Worm (Caenorhabditis elegans) whole organism, L1 larva: ENCODE measurements around the gene T10F2.2.
A peak's percentile ranks its signal among the peaks of the same experiment; 100 is the strongest.

ENCODE experiments used
- C04F5.9 ChIP-seq: sonication (generic microtip); optimal IDR thresholded peaks from 2 replicates; lab custom pipeline; 2016; ENCODE audit warnings: missing genetic modification characterization, missing compliant biosample characterization
- C16A3.4 ChIP-seq: fragments of 150-350 bp; optimal IDR thresholded peaks from 2 replicates; lab custom pipeline; 2014; ENCODE audit warnings: missing biosample characterization, missing genetic modification characterization
- C34B4.2 ChIP-seq: sonication (generic microtip); optimal IDR thresholded peaks from 2 replicates; lab custom pipeline; 2017; ENCODE audit warnings: mild to moderate bottlenecking, missing genetic modification characterization, missing compliant biosample characterization
- alr-1 ChIP-seq: fragments of 200-800 bp; sonication (Bioruptor generic); optimal IDR thresholded peaks from 2 replicates; lab custom pipeline; 2018; ENCODE audit warnings: borderline replicate concordance, mild to moderate bottlenecking, missing genetic modification characterization, missing compliant biosample characterization
- aly-2 ChIP-seq: fragments of 150-350 bp; optimal IDR thresholded peaks from 2 replicates; lab custom pipeline; 2014; ENCODE audit warnings: missing biosample characterization, missing genetic modification characterization
- blmp-1 ChIP-seq: fragments of 150-350 bp; optimal IDR thresholded peaks from 2 replicates; lab custom pipeline; 2014; ENCODE audit warnings: missing biosample characterization, missing genetic modification characterization
- ceh-63 ChIP-seq: fragments of 200-800 bp; sonication (Bioruptor generic); optimal IDR thresholded peaks from 2 replicates; lab custom pipeline; 2018; ENCODE audit warnings: mild to moderate bottlenecking, missing genetic modification characterization, missing compliant biosample characterization
- ceh-8 ChIP-seq: fragments of 200-800 bp; sonication (Bioruptor generic); optimal IDR thresholded peaks from 2 replicates; lab custom pipeline; 2018; ENCODE audit warnings: mild to moderate bottlenecking, missing genetic modification characterization, moderate library complexity, missing compliant biosample characterization
- efl-1 ChIP-seq, 4 experiments: fragments of 150-350 bp; optimal IDR thresholded peaks in 3 of 4; peaks in 1 of 4; 1 replicate in 1 of 4; 2 replicates in 3 of 4; lab custom pipeline; 2014; ENCODE audit warnings: missing biosample characterization in 2 of 4, missing genetic modification characterization in 2 of 4, missing genetic modification reagents in 2 of 4
- egl-27 ChIP-seq, 2 experiments: fragments of 150-350 bp in 1 of 2; sonication (generic microtip); optimal IDR thresholded peaks; 3 replicates each; lab custom pipeline; 2017 to 2018; ENCODE audit warnings: missing biosample characterization in 2 of 2, missing genetic modification characterization in 2 of 2, missing genetic modification reagents in 2 of 2
- ets-5 ChIP-seq: fragments of 200-800 bp; sonication (Bioruptor generic); IDR thresholded peaks from 2 replicates; pipeline ENCODE4 v1.3.6; 2022; ENCODE audit warnings: missing genetic modification characterization, missing compliant biosample characterization
- fkh-10 ChIP-seq: sonication (generic microtip); optimal IDR thresholded peaks from 2 replicates; lab custom pipeline; 2017; ENCODE audit warnings: missing biosample characterization, missing genetic modification reagents, missing genetic modification characterization
- fos-1 ChIP-seq: fragments of 150-350 bp; optimal IDR thresholded peaks from 2 replicates; lab custom pipeline; 2014; ENCODE audit warnings: missing biosample characterization, missing genetic modification characterization
- hlh-4 ChIP-seq: sonication (generic microtip); optimal IDR thresholded peaks from 2 replicates; lab custom pipeline; 2016; ENCODE audit warnings: mild to moderate bottlenecking, missing genetic modification characterization, missing compliant biosample characterization
- isw-1 ChIP-seq: fragments of 200-800 bp; sonication (Bioruptor generic); IDR thresholded peaks from 2 replicates; pipeline ENCODE4 v1.3.6; 2022; ENCODE audit warnings: missing genetic modification characterization, missing compliant biosample characterization
- jun-1 ChIP-seq: fragments of 150-350 bp; optimal IDR thresholded peaks from 2 replicates; lab custom pipeline; 2014; ENCODE audit warnings: missing biosample characterization, missing genetic modification reagents, missing genetic modification characterization
- lin-14 ChIP-seq: fragments of 200-800 bp; sonication (Bioruptor generic); optimal IDR thresholded peaks from 2 replicates; lab custom pipeline; 2018; ENCODE audit warnings: mild to moderate bottlenecking, missing genetic modification characterization, moderate library complexity, missing compliant biosample characterization
- lin-15B ChIP-seq: fragments of 150-350 bp; sonication (generic microtip); optimal IDR thresholded peaks from 3 replicates; lab custom pipeline; 2014; ENCODE audit warnings: missing biosample characterization, missing genetic modification characterization
- lin-35 ChIP-seq, 2 experiments: fragments of 150-350 bp; optimal IDR thresholded peaks; 2 replicates each; lab custom pipeline; 2014; ENCODE audit warnings: missing biosample characterization in 2 of 2, missing genetic modification characterization in 2 of 2, missing genetic modification reagents in 2 of 2
- lin-39 ChIP-seq: fragments of 150-350 bp; optimal IDR thresholded peaks from 2 replicates; lab custom pipeline; 2014; ENCODE audit warnings: missing biosample characterization, missing genetic modification reagents, missing genetic modification characterization
- lir-3 ChIP-seq: sonication (generic microtip); optimal IDR thresholded peaks from 2 replicates; lab custom pipeline; 2016; ENCODE audit warnings: mild to moderate bottlenecking, missing genetic modification characterization, moderate library complexity, missing compliant biosample characterization; ENCODE audit not compliant: poor library complexity
- mab-9 ChIP-seq: fragments of 200-800 bp; sonication (Bioruptor generic); IDR thresholded peaks from 2 replicates; pipeline ENCODE4 v1.3.6; 2022; ENCODE audit warnings: missing genetic modification reagents, missing genetic modification characterization, missing compliant biosample characterization
- mdl-1 ChIP-seq, 2 experiments: fragments of 150-350 bp; optimal IDR thresholded peaks; 2 replicates each; lab custom pipeline; 2014 to 2017; ENCODE audit warnings: missing biosample characterization in 2 of 2, missing genetic modification characterization in 2 of 2, inconsistent platforms in 1 of 2
- mep-1 ChIP-seq: fragments of 150-350 bp; optimal IDR thresholded peaks from 2 replicates; lab custom pipeline; 2014; ENCODE audit warnings: missing biosample characterization, missing genetic modification characterization
- nhr-19 ChIP-seq: fragments of 200-800 bp; sonication (Bioruptor generic); conservative IDR thresholded peaks from 2 replicates; pipeline ENCODE4 v1.3.6; 2022; ENCODE audit warnings: missing genetic modification characterization, missing compliant biosample characterization
- nhr-20 ChIP-seq: sonication (generic microtip); optimal IDR thresholded peaks from 2 replicates; lab custom pipeline; 2016; ENCODE audit warnings: mild to moderate bottlenecking, missing genetic modification characterization, missing compliant biosample characterization
- nhr-237 ChIP-seq: fragments of 150-350 bp; optimal IDR thresholded peaks from 2 replicates; lab custom pipeline; 2014; ENCODE audit warnings: missing biosample characterization, missing genetic modification characterization
- nhr-28 ChIP-seq: fragments of 150-350 bp; optimal IDR thresholded peaks from 2 replicates; lab custom pipeline; 2014; ENCODE audit warnings: missing biosample characterization, missing genetic modification characterization
- nhr-71 ChIP-seq: sonication (generic microtip); optimal IDR thresholded peaks from 2 replicates; lab custom pipeline; 2016; ENCODE audit warnings: mild to moderate bottlenecking, missing genetic modification characterization, moderate library complexity, missing compliant biosample characterization
- nhr-76 ChIP-seq: sonication (generic microtip); optimal IDR thresholded peaks from 2 replicates; lab custom pipeline; 2017; ENCODE audit warnings: missing biosample characterization, missing genetic modification characterization
- nhr-77 ChIP-seq: fragments of 150-350 bp; optimal IDR thresholded peaks from 2 replicates; lab custom pipeline; 2014; ENCODE audit warnings: missing biosample characterization, missing genetic modification characterization
- rnt-1 ChIP-seq: sonication (generic microtip); optimal IDR thresholded peaks from 2 replicates; lab custom pipeline; 2016; ENCODE audit warnings: mild to moderate bottlenecking, missing genetic modification characterization, moderate library complexity, missing compliant biosample characterization
- snu-23 ChIP-seq: sonication (generic microtip); optimal IDR thresholded peaks from 2 replicates; lab custom pipeline; 2016; ENCODE audit warnings: missing genetic modification characterization, missing compliant biosample characterization
- tlp-1 ChIP-seq: fragments of 150-350 bp; optimal IDR thresholded peaks from 2 replicates; lab custom pipeline; 2014; ENCODE audit warnings: missing biosample characterization, missing genetic modification characterization
- zip-4 ChIP-seq: fragments of 200-800 bp; sonication (Bioruptor generic); optimal IDR thresholded peaks from 2 replicates; lab custom pipeline; 2018; ENCODE audit warnings: mild to moderate bottlenecking, missing genetic modification characterization, moderate library complexity, missing compliant biosample characterization
- ztf-11 ChIP-seq, 2 experiments: sonication (generic microtip); optimal IDR thresholded peaks; 2 replicates each; lab custom pipeline; 2016 to 2017; ENCODE audit warnings: missing genetic modification characterization in 2 of 2, missing biosample characterization in 1 of 2, missing compliant biosample characterization in 1 of 2

Gene T10F2.2

DNA sequence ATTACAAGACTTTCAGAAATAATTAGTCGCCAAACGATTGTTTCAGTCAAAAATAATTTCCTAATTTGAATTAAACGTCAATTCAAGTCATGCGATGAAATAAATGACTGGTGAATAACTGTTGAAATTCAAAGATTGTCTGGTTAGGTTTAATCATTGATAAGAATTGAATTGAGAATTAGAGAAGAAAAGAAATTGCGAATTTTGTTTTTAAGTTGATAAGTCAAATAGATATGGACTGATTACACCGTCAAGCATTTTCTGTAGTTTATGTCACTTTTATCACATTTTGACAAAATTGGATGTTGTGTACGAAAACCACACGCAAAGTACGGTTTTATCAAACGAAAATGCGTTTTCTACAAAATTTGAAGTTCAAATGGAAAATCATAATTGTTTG lies 36.2 kb upstream of the T10F2.2 start (continued):
- no peak for TF ChIP-seq aly-2 (tag; lab: Kevin White, UChicago)
- TF ChIP-seq C16A3.4 (tag; lab: Kevin White, UChicago), result peak; percentile 3
- no peak for TF ChIP-seq egl-27 (tag; optimal IDR thresholded peaks at IDR 0.05; lab: Kevin White, UChicago)
- no peak for TF ChIP-seq zip-4
- TF ChIP-seq lin-14, result peak; percentile 48
- TF ChIP-seq mab-9 (GFP tag; lab: Robert Waterston, UW), result no peak
- TF ChIP-seq tlp-1 (tag; lab: Kevin White, UChicago), result peak; percentile 40
- TF ChIP-seq efl-1 (optimal IDR thresholded peaks at IDR 0.05; lab: Kevin White, UChicago), result no peak
- peak in 1 of 2 experiments; percentile 93 for TF ChIP-seq efl-1 (GFP tag; optimal IDR thresholded peaks at IDR 0.05 in 1 of 2; lab: Kevin White, UChicago)
- no peak for TF ChIP-seq mep-1 (tag; lab: Kevin White, UChicago)
- no peak for TF ChIP-seq ceh-63 (GFP tag; lab: Kevin White, UChicago)
- TF ChIP-seq nhr-237 (tag; lab: Kevin White, UChicago), result no peak

- TF ChIP-seq nhr-237 (tag; lab: Kevin White, UChicago), result no peak
- peak; percentile 28 for TF ChIP-seq snu-23 (GFP tag; lab: Kevin White, UChicago)
- TF ChIP-seq efl-1 (optimal IDR thresholded peaks at IDR 0.05; lab: Kevin White, UChicago), result no peak
- peak in 1 of 2 experiments; percentile 64 for TF ChIP-seq efl-1 (GFP tag; optimal IDR thresholded peaks at IDR 0.05 in 1 of 2; lab: Kevin White, UChicago)
- TF ChIP-seq nhr-71 (tag; lab: Kevin White, UChicago), result peak; percentile 22
- no peak for TF ChIP-seq alr-1 (tag; lab: Kevin White, UChicago)
- TF ChIP-seq lin-14, result peak; percentile 31
- TF ChIP-seq mep-1 (tag; lab: Kevin White, UChicago), result peak; percentile 26
- no peak for TF ChIP-seq jun-1 (tag; lab: Kevin White, UChicago)
- TF ChIP-seq blmp-1 (tag; lab: Kevin White, UChicago), result peak; percentile 35
- TF ChIP-seq lin-39 (tag; lab: Kevin White, UChicago), result no peak
- no peak for TF ChIP-seq C04F5.9 (tag; lab: Kevin White, UChicago)
- peak; percentile 62 for TF ChIP-seq nhr-20 (tag; lab: Kevin White, UChicago)
- peak in 1 of 2 experiments; percentile 18 for TF ChIP-seq lin-35 (GFP tag; optimal IDR thresholded peaks at IDR 0.05; lab: Kevin White, UChicago)
- TF ChIP-seq nhr-77 (tag; lab: Kevin White, UChicago), result peak; percentile 61
- peak; percentile 2 for TF ChIP-seq ceh-8 (GFP tag; lab: Kevin White, UChicago)
- TF ChIP-seq lin-15B (tag; lab: Kevin White, UChicago), result no peak
These were observed 35.2 kb upstream of the T10F2.2 start for ce11 chrIII:5200349-5200748.

DNA sequence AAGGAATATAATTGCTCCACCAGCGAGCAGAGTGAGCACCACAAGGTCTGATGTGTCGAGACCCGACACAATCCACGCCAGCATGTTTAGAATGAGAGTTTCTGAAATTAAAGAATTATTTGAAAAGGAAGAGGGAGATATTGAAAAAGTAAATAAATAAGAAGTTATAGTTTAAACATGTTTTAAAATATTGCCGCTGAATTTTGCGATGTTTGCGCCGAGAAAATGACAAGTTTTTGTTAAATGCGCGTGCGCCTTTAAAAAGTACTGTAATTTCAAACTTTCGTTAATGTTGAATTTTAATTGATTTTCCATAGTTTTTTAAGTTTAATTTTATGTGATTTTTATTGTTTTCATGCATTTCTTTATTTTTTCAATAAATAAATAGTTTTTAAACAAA lies 34.5 kb upstream of the T10F2.2 start, which contains the start of gene emb-8:
emb-8 (minus strand) TSS at position 101 of the 400 bp plus-strand sequence.
- TF ChIP-seq lin-39 (tag; lab: Kevin White, UChicago) (no peak), ztf-11 (tag; optimal IDR thresholded peaks at IDR 0.05; lab: Kevin White, UChicago) (no peak), ets-5 (GFP tag; lab: Robert Waterston, UW) (no peak), C34B4.2 (no peak), nhr-19 (GFP tag; lab: Robert Waterston, UW) (no peak), lir-3 (no peak), fos-1 (tag; lab: Kevin White, UChicago) (no peak), nhr-28 (tag; lab: Kevin White, UChicago) (no peak), fkh-10 (no peak), mdl-1 (tag; optimal IDR thresholded peaks at IDR 0.05; lab: Kevin White, UChicago) (no peak), C16A3.4 (tag; lab: Kevin White, UChicago) (no peak), blmp-1 (tag; lab: Kevin White, UChicago) (no peak), nhr-76 (no peak), hlh-4 (tag; lab: Kevin White, UChicago) (no peak), nhr-77 (tag; lab: Kevin White, UChicago) (no peak), isw-1 (GFP tag; lab: Robert Waterston, UW) (no peak), rnt-1 (tag; lab: Kevin White, UChicago) (no peak)
